Worm (Caenorhabditis elegans) whole organism, L1 larva: ENCODE data around the gene ugt-2.

Experiments used
- elt-2 ChIP-seq: sonication (generic microtip); optimal IDR thresholded peaks from 2 replicates; lab custom pipeline; 2016; ENCODE audit warnings: missing genetic modification characterization, mild to moderate bottlenecking, inconsistent platforms, missing compliant biosample characterization, missing genetic modification reagents
- fos-1 ChIP-seq: fragments of 150-350 bp; optimal IDR thresholded peaks from 2 replicates; lab custom pipeline; 2014; ENCODE audit warnings: missing biosample characterization, missing genetic modification characterization
- lin-13 ChIP-seq: fragments of 150-350 bp; optimal IDR thresholded peaks from 2 replicates; lab custom pipeline; 2014; ENCODE audit warnings: missing biosample characterization, missing genetic modification reagents, missing genetic modification characterization
- lsy-2 ChIP-seq, 2 experiments: fragments of 150-350 bp; optimal IDR thresholded peaks; 2 replicates each; lab custom pipeline; 2014; ENCODE audit warnings: missing biosample characterization in 2 of 2, missing genetic modification characterization in 2 of 2
- nhr-90 ChIP-seq: sonication (generic microtip); optimal IDR thresholded peaks from 2 replicates; lab custom pipeline; 2016; ENCODE audit warnings: mild to moderate bottlenecking, missing genetic modification characterization, missing compliant biosample characterization; ENCODE audit not compliant: poor library complexity
- skn-1 ChIP-seq: fragments of 150-350 bp; optimal IDR thresholded peaks from 2 replicates; lab custom pipeline; 2014; ENCODE audit warnings: missing biosample characterization, missing genetic modification characterization
- unc-130 ChIP-seq: fragments of 150-350 bp; optimal IDR thresholded peaks from 2 replicates; lab custom pipeline; 2017; ENCODE audit warnings: missing biosample characterization, missing genetic modification characterization, inconsistent platforms
- xbp-1 ChIP-seq: sonication (generic microtip); optimal IDR thresholded peaks from 2 replicates; lab custom pipeline; 2016; ENCODE audit warnings: missing genetic modification characterization, missing compliant biosample characterization
- zip-4 ChIP-seq: fragments of 200-800 bp; sonication (Bioruptor generic); optimal IDR thresholded peaks from 2 replicates; lab custom pipeline; 2018; ENCODE audit warnings: mild to moderate bottlenecking, missing genetic modification characterization, moderate library complexity, missing compliant biosample characterization

DNA sequence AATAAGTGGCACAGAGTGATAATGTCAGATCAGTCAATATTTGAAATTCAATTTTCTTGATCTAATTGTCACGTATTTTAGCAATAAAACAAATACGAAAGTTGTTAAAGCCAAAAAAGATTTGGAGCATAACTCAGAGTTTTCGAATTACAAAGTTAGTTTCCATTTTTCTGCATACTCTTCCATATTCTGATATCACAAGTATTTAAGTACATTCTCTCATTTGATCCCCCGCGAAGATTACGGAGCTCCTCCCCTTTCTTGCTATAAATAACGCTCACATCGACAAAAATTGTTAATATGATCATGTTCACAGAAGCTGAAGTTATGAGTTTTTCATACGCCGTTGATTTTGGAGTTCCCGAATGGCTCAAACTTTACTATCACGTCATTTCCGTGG lies 30.3 kb upstream of the ugt-2 start, which contains the start of gene sri-20:
- no peak for TF ChIP-seq lsy-2 (tag; optimal IDR thresholded peaks at IDR 0.05; lab: Kevin White, UChicago)
- no peak for TF ChIP-seq nhr-90 (tag; lab: Kevin White, UChicago)
- TF ChIP-seq lin-13 (GFP tag; lab: Kevin White, UChicago): no peak
- TF ChIP-seq elt-2 (tag; lab: Kevin White, UChicago): no peak
- no peak for TF ChIP-seq xbp-1 (tag; lab: Kevin White, UChicago)
- TF ChIP-seq zip-4 (GFP tag; lab: Kevin White, UChicago): no peak
- TF ChIP-seq fos-1: no peak
- TF ChIP-seq skn-1: no peak
- TF ChIP-seq unc-130 (tag; lab: Kevin White, UChicago): no peak
